Worm (Caenorhabditis elegans): ENCODE data around the gene spp-11.

ce11 chrII:6358232-6358631 lies 48.9 kb downstream of the spp-11 start:
- TF ChIP-seq ztf-11 (tag; optimal IDR thresholded peaks at IDR 0.05) (no peak), nhr-76 (tag; optimal IDR thresholded peaks at IDR 0.05) (no peak), unc-62 (GFP tag; optimal IDR thresholded peaks at IDR 0.05) (no peak), nhr-2 (tag; optimal IDR thresholded peaks at IDR 0.05) (no peak), elt-3 (tag; optimal IDR thresholded peaks at IDR 0.05) (no peak), nhr-12 (tag; optimal IDR thresholded peaks at IDR 0.05) (no peak), nhr-237 (tag; optimal IDR thresholded peaks at IDR 0.05) (no peak), mep-1 (tag; optimal IDR thresholded peaks at IDR 0.05) (no peak), ham-2 (GFP tag; optimal IDR thresholded peaks at IDR 0.05) (no peak), pha-4 (tag; optimal IDR thresholded peaks at IDR 0.05) (no peak), nhr-28 (tag; optimal IDR thresholded peaks at IDR 0.05) (no peak), snpc-4 (tag; optimal IDR thresholded peaks at IDR 0.05) (no peak), blmp-1 (tag; optimal IDR thresholded peaks at IDR 0.05) (no peak)
